Fruit fly (Drosophila melanogaster) Kc167 (cell line): ENCODE data around the gene sordd2.

Experiments used
- Myc ChIP-seq: fragments of >200 bp; optimal IDR thresholded peaks from 2 replicates; lab custom pipeline; 2017; ENCODE audit warnings: missing external identifiers
- Sin3A ChIP-seq: fragments of >200 bp; optimal IDR thresholded peaks from 2 replicates; lab custom pipeline; 2018; ENCODE audit warnings: missing external identifiers
- h ChIP-seq: fragments of >200 bp; optimal IDR thresholded peaks from 3 replicates; lab custom pipeline; 2018; ENCODE audit warnings: missing external identifiers
- insv ChIP-seq: fragments of >200 bp; optimal IDR thresholded peaks from 3 replicates; lab custom pipeline; 2018; ENCODE audit warnings: missing external identifiers
- psq ChIP-seq: fragments of >200 bp; optimal IDR thresholded peaks from 2 replicates; lab custom pipeline; 2017; ENCODE audit warnings: missing external identifiers
- ttk ChIP-seq: sonication (Bioruptor generic); optimal IDR thresholded peaks from 2 replicates; lab custom pipeline; 2017; ENCODE audit warnings: missing external identifiers

Gene sordd2

dm6 chrX:15760447-15761297, 38.3 kb downstream of the sordd2 start, which contains the start of the genes Graf and mRpL3:
Graf (minus strand) TSS chrX:15760733.
mRpL3 (plus strand) TSS chrX:15761248.
- no peak for TF ChIP-seq ttk (lab: Kevin White, UChicago)
- no peak for TF ChIP-seq h
- TF ChIP-seq Myc (lab: Kevin White, UChicago) = no peak
- TF ChIP-seq Sin3A (lab: Kevin White, UChicago) = no peak
- TF ChIP-seq insv (lab: Kevin White, UChicago) = no peak
- no peak for TF ChIP-seq psq (lab: Kevin White, UChicago)

dm6 chrX:15759752-15760446, 39.1 kb downstream of the sordd2 start:
- TF ChIP-seq Myc (lab: Kevin White, UChicago) (no peak), psq (lab: Kevin White, UChicago) (no peak), ttk (lab: Kevin White, UChicago) (no peak), insv (lab: Kevin White, UChicago) (no peak), h (no peak), Sin3A (lab: Kevin White, UChicago) (no peak)

- TF ChIP-seq ttk (lab: Kevin White, UChicago) (no peak), h (no peak), Myc (lab: Kevin White, UChicago) (no peak), insv (lab: Kevin White, UChicago) (no peak), Sin3A (lab: Kevin White, UChicago) (no peak), psq (lab: Kevin White, UChicago) (no peak)
These were observed 40.2 kb downstream of the sordd2 start for dm6 chrX:15758692-15759240.

dm6 chrX:15756018-15756417, 42.9 kb downstream of the sordd2 start, which contains the start of gene CG8260:
CG8260 (plus strand) TSS chrX:15756318.
- TF ChIP-seq psq (lab: Kevin White, UChicago) = no peak
- TF ChIP-seq insv (lab: Kevin White, UChicago) = no peak
- TF ChIP-seq Sin3A (lab: Kevin White, UChicago) = no peak
- TF ChIP-seq h = no peak
- no peak for TF ChIP-seq ttk (lab: Kevin White, UChicago)
- TF ChIP-seq Myc (lab: Kevin White, UChicago) = no peak

dm6 chrX:15748945-15749344, 50.0 kb downstream of the sordd2 start, which contains the start of gene Mvd:
Mvd (plus strand) TSS chrX:15749166.
- no peak for TF ChIP-seq Myc (lab: Kevin White, UChicago)
- TF ChIP-seq ttk (lab: Kevin White, UChicago) = no peak
- TF ChIP-seq h = no peak
- no peak for TF ChIP-seq Sin3A (lab: Kevin White, UChicago)
- no peak for TF ChIP-seq insv (lab: Kevin White, UChicago)
- TF ChIP-seq psq (lab: Kevin White, UChicago) = no peak
